Fruit fly (Drosophila melanogaster) whole organism, adult: ENCODE data around the gene schlank.

Experiments
- CG11617 ChIP-seq: fragments of 200-800 bp; sonication (Bioruptor generic); optimal IDR thresholded peaks from 2 replicates; lab custom pipeline; 2017; ENCODE audit warnings: mild to moderate bottlenecking, missing biosample characterization, missing genetic modification reagents, missing genetic modification characterization
- CG12768 ChIP-seq: fragments of 200-800 bp; sonication (Bioruptor generic); optimal IDR thresholded peaks from 2 replicates; lab custom pipeline; 2017; ENCODE audit warnings: missing biosample characterization, missing genetic modification characterization, mild to moderate bottlenecking, moderate library complexity, missing genetic modification reagents
- CG1620 ChIP-seq: fragments of 200-800 bp; sonication (Bioruptor generic); optimal IDR thresholded peaks from 2 replicates; lab custom pipeline; 2016; ENCODE audit warnings: missing biosample characterization, missing genetic modification characterization
- CG5204 ChIP-seq: fragments of 200-800 bp; sonication (Bioruptor generic); optimal IDR thresholded peaks from 2 replicates; lab custom pipeline; 2016; ENCODE audit warnings: missing biosample characterization, missing genetic modification characterization
- Clk ChIP-seq: fragments of 200-800 bp; sonication (Bioruptor generic); optimal IDR thresholded peaks from 2 replicates; lab custom pipeline; 2017; ENCODE audit warnings: missing biosample characterization, missing genetic modification characterization
- cnc ChIP-seq, 2 experiments: fragments of >200 bp; optimal IDR thresholded peaks; 2 replicates each; lab custom pipeline; 2017
- kay ChIP-seq: fragments of 200-800 bp; sonication (Bioruptor generic); peaks from one replicate; lab custom pipeline; 2016; ENCODE audit warnings: missing biosample characterization, missing genetic modification characterization, borderline replicate concordance
- pad ChIP-seq: fragments of 200-800 bp; sonication (Bioruptor generic); optimal IDR thresholded peaks from 3 replicates; lab custom pipeline; 2017; ENCODE audit warnings: missing biosample characterization, missing genetic modification characterization, mild to moderate bottlenecking, moderate library complexity, missing genetic modification reagents
- toe ChIP-seq: fragments of 200-800 bp; sonication (Bioruptor generic); optimal IDR thresholded peaks from 2 replicates; lab custom pipeline; 2016; ENCODE audit warnings: missing biosample characterization, missing genetic modification characterization

DNA sequence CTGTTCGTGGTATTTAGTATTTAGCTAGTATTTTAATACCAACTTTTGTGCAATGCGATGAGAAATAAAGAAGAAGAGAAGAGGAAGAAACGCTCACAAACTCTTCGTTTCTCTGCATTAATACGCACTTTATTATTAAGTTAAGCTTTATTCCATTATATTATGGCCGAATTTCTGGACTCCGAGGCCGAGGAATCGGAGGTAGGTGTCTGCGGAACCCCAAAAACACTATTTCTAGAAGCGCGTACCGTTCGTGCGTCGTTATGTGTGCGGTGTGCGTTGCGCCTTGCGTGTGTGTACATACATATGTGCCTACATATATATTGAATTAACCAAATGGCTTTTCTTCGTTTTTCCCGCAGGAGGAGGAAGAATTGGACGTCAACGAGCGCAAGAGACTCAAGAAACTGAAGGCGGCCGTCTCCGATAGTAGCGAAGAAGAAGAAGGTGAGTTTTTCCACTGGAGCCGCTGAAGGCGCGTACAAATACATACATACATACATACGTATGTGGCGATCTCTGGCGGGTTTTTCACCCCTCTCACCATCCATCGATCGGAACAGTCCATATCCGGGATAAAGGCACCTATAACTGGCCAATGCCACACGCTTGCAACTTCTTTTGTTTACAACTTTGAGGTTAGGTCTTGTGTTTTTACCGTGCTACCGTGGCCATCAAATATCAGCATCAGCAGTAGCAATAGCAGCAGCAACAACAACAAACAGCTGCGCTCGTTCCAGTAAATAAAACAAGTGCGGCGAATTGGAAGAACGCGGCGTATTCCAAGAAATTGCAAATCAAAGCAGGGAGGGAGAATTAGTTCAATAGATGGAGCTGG, 936 bp upstream of the schlank start, which contains the start of gene Spt6:
- TF ChIP-seq kay (GFP tag; lab: Kevin White, UChicago) (no peak), CG11617 (GFP tag; lab: Kevin White, UChicago) (no peak), CG5204 (GFP tag; lab: Kevin White, UChicago) (no peak), CG1620 (GFP tag; lab: Kevin White, UChicago) (no peak), toe (GFP tag; lab: Kevin White, UChicago) (no peak), cnc (optimal IDR thresholded peaks at IDR 0.05; lab: Kevin White, UChicago) (no peak), CG12768 (GFP tag; lab: Kevin White, UChicago) (no peak), pad (GFP tag; lab: Kevin White, UChicago) (no peak), Clk (no peak)
